Worm (Caenorhabditis elegans) whole organism, mixed stage, embryonic: ENCODE measurements around the gene F48A11.4.

Source experiments
- M03D4.4 ChIP-seq: sonication (generic microtip); optimal IDR thresholded peaks from 2 replicates; lab custom pipeline; 2017; ENCODE audit warnings: mild to moderate bottlenecking, missing genetic modification characterization, missing compliant biosample characterization
- bed-3 ChIP-seq: fragments of 200-800 bp; sonication (Bioruptor generic); optimal IDR thresholded peaks from 3 replicates; lab custom pipeline; 2018; ENCODE audit warnings: mild to moderate bottlenecking, missing genetic modification characterization, moderate library complexity, missing compliant biosample characterization
- blmp-1 ChIP-seq: fragments of 150-350 bp; optimal IDR thresholded peaks from 2 replicates; lab custom pipeline; 2014; ENCODE audit warnings: missing biosample characterization, missing genetic modification characterization
- ceh-39 ChIP-seq: fragments of 150-350 bp; optimal IDR thresholded peaks from 2 replicates; lab custom pipeline; 2014; ENCODE audit warnings: missing biosample characterization, missing genetic modification characterization
- ceh-43 ChIP-seq: fragments of 200-800 bp; sonication (Bioruptor generic); optimal IDR thresholded peaks from 2 replicates; lab custom pipeline; 2018; ENCODE audit warnings: mild to moderate bottlenecking, missing genetic modification characterization, moderate library complexity, missing compliant biosample characterization
- ceh-83 ChIP-seq: fragments of 200-800 bp; sonication (Bioruptor generic); optimal IDR thresholded peaks from 2 replicates; lab custom pipeline; 2018; ENCODE audit warnings: mild to moderate bottlenecking, missing genetic modification characterization, missing compliant biosample characterization
- ces-1 ChIP-seq: fragments of 150-350 bp; optimal IDR thresholded peaks from 2 replicates; lab custom pipeline; 2014; ENCODE audit warnings: missing biosample characterization, missing genetic modification reagents, missing genetic modification characterization
- cnd-1 ChIP-seq: fragments of 200-800 bp; sonication (Bioruptor generic); optimal IDR thresholded peaks from 2 replicates; lab custom pipeline; 2018; ENCODE audit warnings: mild to moderate bottlenecking, missing genetic modification characterization, missing compliant biosample characterization
- drap-1 ChIP-seq: fragments of 200-800 bp; sonication (Bioruptor generic); optimal IDR thresholded peaks from 3 replicates; lab custom pipeline; 2018; ENCODE audit warnings: mild to moderate bottlenecking, missing genetic modification characterization, missing compliant biosample characterization
- elt-1 ChIP-seq: sonication (generic microtip); optimal IDR thresholded peaks from 2 replicates; lab custom pipeline; 2017; ENCODE audit warnings: missing genetic modification characterization, mild to moderate bottlenecking, missing compliant biosample characterization, antibody characterized with exemption, moderate library complexity, borderline replicate concordance; ENCODE audit not compliant: insufficient read depth
- elt-3 ChIP-seq: fragments of 150-350 bp; optimal IDR thresholded peaks from 2 replicates; lab custom pipeline; 2014; ENCODE audit warnings: missing biosample characterization, missing genetic modification characterization
- flh-1 ChIP-seq: fragments of 200-800 bp; sonication (Bioruptor generic); optimal IDR thresholded peaks from 2 replicates; lab custom pipeline; 2018; ENCODE audit warnings: mild to moderate bottlenecking, missing genetic modification characterization, moderate library complexity, missing compliant biosample characterization
- ham-2 ChIP-seq: fragments of 200-800 bp; sonication (Bioruptor generic); optimal IDR thresholded peaks from 2 replicates; lab custom pipeline; 2018; ENCODE audit warnings: mild to moderate bottlenecking, missing genetic modification characterization, missing compliant biosample characterization
- hlh-1 ChIP-seq: fragments of 150-350 bp; optimal IDR thresholded peaks from 2 replicates; lab custom pipeline; 2014; ENCODE audit warnings: missing biosample characterization, missing genetic modification reagents, missing genetic modification characterization
- lin-13 ChIP-seq: fragments of 150-350 bp; optimal IDR thresholded peaks from 2 replicates; lab custom pipeline; 2014; ENCODE audit warnings: missing biosample characterization, missing genetic modification characterization
- lin-32 ChIP-seq: fragments of 200-800 bp; sonication (Bioruptor generic); optimal IDR thresholded peaks from 2 replicates; lab custom pipeline; 2018; ENCODE audit warnings: mild to moderate bottlenecking, missing genetic modification characterization, missing compliant biosample characterization
- mab-5 ChIP-seq: fragments of 150-350 bp; optimal IDR thresholded peaks from 2 replicates; lab custom pipeline; 2014; ENCODE audit warnings: missing biosample characterization, missing genetic modification characterization
- mls-2 ChIP-seq: sonication (generic microtip); optimal IDR thresholded peaks from 2 replicates; lab custom pipeline; 2016; ENCODE audit warnings: mild to moderate bottlenecking, missing genetic modification characterization, moderate library complexity, missing compliant biosample characterization
- nhr-12 ChIP-seq: fragments of 150-350 bp; optimal IDR thresholded peaks from 2 replicates; lab custom pipeline; 2014; ENCODE audit warnings: missing biosample characterization, missing genetic modification characterization
- nhr-2 ChIP-seq: fragments of 150-350 bp; optimal IDR thresholded peaks from 2 replicates; lab custom pipeline; 2014; ENCODE audit warnings: missing biosample characterization, missing genetic modification characterization
- nhr-237 ChIP-seq: fragments of 150-350 bp; optimal IDR thresholded peaks from 2 replicates; lab custom pipeline; 2014; ENCODE audit warnings: missing biosample characterization, missing genetic modification characterization
- nhr-76 ChIP-seq: sonication (generic microtip); optimal IDR thresholded peaks from 2 replicates; lab custom pipeline; 2017; ENCODE audit warnings: missing biosample characterization, missing genetic modification characterization
- pha-4 ChIP-seq: fragments of 150-350 bp; optimal IDR thresholded peaks from 2 replicates; lab custom pipeline; 2018; ENCODE audit warnings: missing biosample characterization, missing genetic modification reagents, missing genetic modification characterization
- snpc-4 ChIP-seq: fragments of 150-350 bp; optimal IDR thresholded peaks from 2 replicates; lab custom pipeline; 2014; ENCODE audit warnings: missing biosample characterization, missing genetic modification characterization
- sptf-1 ChIP-seq: sonication (generic microtip); optimal IDR thresholded peaks from 2 replicates; lab custom pipeline; 2017; ENCODE audit warnings: mild to moderate bottlenecking, missing genetic modification characterization, moderate library complexity, missing compliant biosample characterization
- tbx-8 ChIP-seq: fragments of 200-800 bp; sonication (Bioruptor generic); optimal IDR thresholded peaks from 2 replicates; lab custom pipeline; 2018; ENCODE audit warnings: mild to moderate bottlenecking, missing genetic modification characterization, moderate library complexity, missing compliant biosample characterization
- unc-120 ChIP-seq: sonication (generic microtip); optimal IDR thresholded peaks from 2 replicates; lab custom pipeline; 2017; ENCODE audit warnings: missing genetic modification characterization, missing compliant biosample characterization; ENCODE audit not compliant: poor library complexity, severe bottlenecking
- unc-39 ChIP-seq: fragments of 150-350 bp; optimal IDR thresholded peaks from 2 replicates; lab custom pipeline; 2014; ENCODE audit warnings: missing biosample characterization, missing genetic modification characterization
- unc-62 ChIP-seq: fragments of 150-350 bp; optimal IDR thresholded peaks from 2 replicates; lab custom pipeline; 2014; ENCODE audit warnings: missing biosample characterization, missing genetic modification reagents, missing genetic modification characterization
- zip-8 ChIP-seq: fragments of 150-350 bp; optimal IDR thresholded peaks from 2 replicates; lab custom pipeline; 2014; ENCODE audit warnings: missing biosample characterization, missing genetic modification characterization
- ztf-11 ChIP-seq: fragments of 150-350 bp; optimal IDR thresholded peaks from 2 replicates; lab custom pipeline; 2014; ENCODE audit warnings: missing biosample characterization, missing genetic modification characterization

The F48A11.4 gene

ce11 chrII:240043-240442 lies 23.6 kb upstream of the F48A11.4 start:
- no peak for TF ChIP-seq ceh-39 (tag; lab: Kevin White, UChicago)
- TF ChIP-seq ztf-11 (tag; lab: Kevin White, UChicago): no peak
- no peak for TF ChIP-seq sptf-1 (tag; lab: Kevin White, UChicago)
- TF ChIP-seq nhr-2 (tag; lab: Kevin White, UChicago): no peak

- no peak for TF ChIP-seq nhr-2 (tag; lab: Kevin White, UChicago)
- no peak for TF ChIP-seq nhr-12 (tag; lab: Kevin White, UChicago)
- TF ChIP-seq zip-8 (tag; lab: Kevin White, UChicago): peak; percentile 89
- no peak for TF ChIP-seq lin-13 (tag; lab: Kevin White, UChicago)
- TF ChIP-seq ceh-43: no peak
- TF ChIP-seq blmp-1 (tag; lab: Kevin White, UChicago): no peak
Measured at ce11 chrII:237721-238120, 21.3 kb upstream of the F48A11.4 start, which contains the start of gene laat-1. laat-1 (minus strand) TSS chrII:237821.

ce11 chrII:232641-233040 lies 16.2 kb upstream of the F48A11.4 start, which contains the start of gene Y43H11AL.1:
Y43H11AL.1 (minus strand) TSS chrII:232741.
- TF ChIP-seq ceh-39 (tag; lab: Kevin White, UChicago) (no peak), flh-1 (GFP tag; lab: Kevin White, UChicago) (no peak), nhr-12 (tag; lab: Kevin White, UChicago) (no peak), lin-32 (GFP tag; lab: Kevin White, UChicago) (no peak), elt-1 (no peak), snpc-4 (tag; lab: Kevin White, UChicago) (no peak), ceh-43 (no peak), nhr-76 (tag; lab: Kevin White, UChicago) (no peak), lin-13 (tag; lab: Kevin White, UChicago) (no peak), pha-4 (no peak), sptf-1 (tag; lab: Kevin White, UChicago) (no peak), nhr-237 (tag; lab: Kevin White, UChicago) (no peak), elt-3 (tag; lab: Kevin White, UChicago) (no peak), blmp-1 (tag; lab: Kevin White, UChicago) (no peak), ceh-83 (GFP tag; lab: Kevin White, UChicago) (no peak), mls-2 (tag; lab: Kevin White, UChicago) (no peak), unc-62 (GFP tag; lab: Kevin White, UChicago) (no peak)

ce11 chrII:221212-221611 lies 4.8 kb upstream of the F48A11.4 start:
- TF ChIP-seq flh-1 (GFP tag; lab: Kevin White, UChicago) (no peak), unc-62 (GFP tag; lab: Kevin White, UChicago) (peak; percentile 94), nhr-76 (tag; lab: Kevin White, UChicago) (no peak), ceh-39 (tag; lab: Kevin White, UChicago) (no peak), lin-32 (GFP tag; lab: Kevin White, UChicago) (no peak), sptf-1 (tag; lab: Kevin White, UChicago) (peak; percentile 43), ces-1 (GFP tag; lab: Kevin White, UChicago) (no peak), ham-2 (GFP tag; lab: Kevin White, UChicago) (peak; percentile 61), hlh-1 (peak; percentile 68), M03D4.4 (tag; lab: Kevin White, UChicago) (no peak), drap-1 (GFP tag; lab: Kevin White, UChicago) (no peak), bed-3 (GFP tag; lab: Kevin White, UChicago) (no peak), cnd-1 (tag; lab: Kevin White, UChicago) (no peak), unc-120 (tag; lab: Kevin White, UChicago) (peak; percentile 60), unc-39 (tag; lab: Kevin White, UChicago) (no peak), mab-5 (tag; lab: Kevin White, UChicago) (no peak), nhr-237 (tag; lab: Kevin White, UChicago) (no peak), tbx-8 (GFP tag; lab: Kevin White, UChicago) (no peak), ztf-11 (tag; lab: Kevin White, UChicago) (peak; percentile 18), mls-2 (tag; lab: Kevin White, UChicago) (peak; percentile 53), lin-13 (tag; lab: Kevin White, UChicago) (no peak)

- TF ChIP-seq ceh-39 (tag; lab: Kevin White, UChicago) (no peak), bed-3 (GFP tag; lab: Kevin White, UChicago) (no peak), mab-5 (tag; lab: Kevin White, UChicago) (no peak), ham-2 (GFP tag; lab: Kevin White, UChicago) (no peak), zip-8 (tag; lab: Kevin White, UChicago) (no peak)
Measured at ce11 chrII:220602-221001, 4.2 kb upstream of the F48A11.4 start, which contains the start of gene ubxn-3. ubxn-3 (minus strand) TSS chrII:220667.
